Worm (Caenorhabditis elegans): Measurements from ENCODE around the gene nhr-205.

Gene nhr-205

DNA sequence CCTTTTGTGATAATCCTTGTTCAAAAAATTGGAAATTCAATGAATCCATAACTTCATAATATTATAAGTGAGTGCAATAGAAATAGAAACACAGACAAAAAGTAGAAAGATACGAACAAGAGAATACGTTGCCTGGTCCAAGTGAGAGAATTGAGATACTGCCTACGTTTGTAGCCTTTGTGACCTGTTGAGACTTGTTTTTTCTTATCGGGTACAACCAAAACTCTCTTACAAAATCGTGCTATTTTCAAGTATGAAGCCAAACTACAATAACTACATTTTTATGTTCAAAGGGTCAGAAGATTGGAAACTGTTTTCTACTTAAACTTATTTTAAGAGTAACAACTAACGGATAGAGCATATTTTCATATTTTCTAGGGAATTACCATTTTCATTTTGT is at the start of gene nhr-205:
nhr-205 (minus strand) TSS at position 141 of the 400 bp plus-strand sequence.
- TF ChIP-seq unc-62 (GFP tag; optimal IDR thresholded peaks at IDR 0.05) (no peak), unc-39 (tag; optimal IDR thresholded peaks at IDR 0.05) (no peak), ces-1 (GFP tag; optimal IDR thresholded peaks at IDR 0.05) (no peak), elt-1 (tag; optimal IDR thresholded peaks at IDR 0.05; ENCODE audit: borderline replicate concordance, insufficient read depth) (no peak), nhr-28 (tag; optimal IDR thresholded peaks at IDR 0.05) (no peak), pha-4 (tag; optimal IDR thresholded peaks at IDR 0.05) (no peak), elt-3 (tag; optimal IDR thresholded peaks at IDR 0.05) (no peak), ceh-39 (tag; optimal IDR thresholded peaks at IDR 0.05) (no peak), blmp-1 (tag; optimal IDR thresholded peaks at IDR 0.05) (no peak), nhr-2 (tag; optimal IDR thresholded peaks at IDR 0.05) (no peak)

DNA sequence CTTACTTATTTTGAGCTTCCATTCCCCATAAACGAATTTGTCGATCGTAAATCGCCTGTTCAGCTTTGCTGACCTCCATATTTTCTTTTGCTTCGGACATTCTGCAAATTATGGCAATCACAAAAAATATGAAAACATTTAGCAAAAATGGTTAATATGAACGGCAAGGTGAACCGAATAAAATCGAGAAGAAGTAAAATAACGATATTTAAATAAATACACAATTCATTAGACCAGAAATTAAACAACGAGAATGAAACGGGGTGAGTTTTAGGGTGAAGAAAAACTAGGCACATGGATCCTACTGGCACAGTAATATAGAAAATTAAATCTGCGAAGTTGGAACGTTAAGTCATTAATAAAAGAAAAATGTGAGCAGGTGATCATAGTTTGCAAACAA is 48.6 kb upstream of the nhr-205 start, which contains the start of gene aos-1:
aos-1 (minus strand) TSS at position 101 of the 400 bp plus-strand sequence.
- TF ChIP-seq mab-5 (tag; optimal IDR thresholded peaks at IDR 0.05) (no peak), unc-120 (tag; optimal IDR thresholded peaks at IDR 0.05; ENCODE audit: poor library complexity, severe bottlenecking) (no peak), ham-2 (GFP tag; optimal IDR thresholded peaks at IDR 0.05) (no peak)

DNA sequence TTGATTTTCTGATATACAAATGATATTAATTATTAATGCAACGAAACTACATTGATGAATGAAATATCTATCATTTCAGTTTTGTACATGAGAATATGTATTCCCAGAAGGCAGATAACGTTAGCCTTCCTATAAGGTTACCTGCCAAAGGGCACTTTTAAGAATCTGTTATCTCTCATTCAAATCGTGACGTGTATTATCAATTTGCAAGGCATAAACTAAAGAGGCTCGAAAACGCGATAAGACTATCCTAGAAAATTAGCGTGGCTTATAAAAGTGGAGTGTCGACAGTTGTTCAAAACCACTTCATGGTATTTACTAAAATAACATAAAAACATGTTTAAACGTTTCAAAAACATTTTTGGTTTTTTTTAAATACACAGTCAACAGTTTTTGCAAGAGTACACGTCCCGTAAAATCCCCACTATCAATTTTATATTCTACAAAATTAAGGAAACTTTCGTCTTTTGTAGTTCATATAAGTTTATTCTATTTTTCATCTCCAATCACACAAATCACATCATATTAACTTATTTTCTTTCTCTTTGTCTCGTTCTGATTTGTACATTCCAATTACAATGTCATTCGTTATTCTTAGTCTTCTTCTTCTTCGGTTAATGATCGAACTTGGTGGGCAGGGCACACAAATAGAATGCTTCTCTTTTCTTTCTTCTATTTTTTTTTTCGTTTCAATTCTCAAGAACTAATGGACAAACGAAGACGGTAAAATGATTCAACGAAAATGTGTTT is 43.4 kb upstream of the nhr-205 start, which contains the start of gene C08B6.10:
C08B6.10 (plus strand) TSS at position 700 of the 750 bp plus-strand sequence.
- TF ChIP-seq mls-2 (tag; optimal IDR thresholded peaks at IDR 0.05) (no peak), nhr-12 (tag; optimal IDR thresholded peaks at IDR 0.05) (no peak), nhr-2 (tag; optimal IDR thresholded peaks at IDR 0.05) (no peak), mab-5 (tag; optimal IDR thresholded peaks at IDR 0.05) (no peak), unc-62 (GFP tag; optimal IDR thresholded peaks at IDR 0.05) (no peak), flh-1 (GFP tag; optimal IDR thresholded peaks at IDR 0.05) (no peak), drap-1 (GFP tag; optimal IDR thresholded peaks at IDR 0.05) (no peak), ces-1 (GFP tag; optimal IDR thresholded peaks at IDR 0.05) (no peak), snpc-4 (tag; optimal IDR thresholded peaks at IDR 0.05) (no peak), blmp-1 (tag; optimal IDR thresholded peaks at IDR 0.05) (no peak), sem-2 (GFP tag; optimal IDR thresholded peaks at IDR 0.05) (no peak), lsy-2 (tag; optimal IDR thresholded peaks at IDR 0.05) (no peak), hlh-1 (tag; optimal IDR thresholded peaks at IDR 0.05) (no peak), ceh-83 (GFP tag; optimal IDR thresholded peaks at IDR 0.05) (no peak)

DNA sequence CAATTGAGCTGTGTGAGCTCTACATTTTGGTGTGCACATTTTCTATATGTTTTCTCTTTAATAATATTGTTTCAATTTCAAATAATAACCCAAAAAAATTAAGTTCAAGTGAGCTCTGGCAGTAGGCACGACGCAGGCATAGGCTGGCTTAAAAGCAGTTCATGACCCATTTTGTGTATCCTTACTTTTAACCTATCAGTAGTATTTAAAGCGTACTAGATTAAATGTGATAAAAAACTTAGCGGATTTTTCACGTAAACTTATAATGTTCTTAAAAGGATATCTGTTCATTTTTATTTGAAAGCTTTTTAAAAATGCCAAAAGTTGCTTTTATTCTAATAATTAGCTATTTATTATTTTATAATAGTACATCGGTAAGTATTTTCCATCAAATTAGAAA is 41.7 kb upstream of the nhr-205 start, which contains the start of gene C08B6.6:
C08B6.6 (plus strand) TSS at position 301 of the 400 bp plus-strand sequence.
- no peak for TF ChIP-seq sem-2 (GFP tag; optimal IDR thresholded peaks at IDR 0.05)
- TF ChIP-seq ceh-83 (GFP tag; optimal IDR thresholded peaks at IDR 0.05): no peak
- no peak for TF ChIP-seq blmp-1 (tag; optimal IDR thresholded peaks at IDR 0.05)
- TF ChIP-seq nhr-28 (tag; optimal IDR thresholded peaks at IDR 0.05): no peak
- TF ChIP-seq drap-1 (GFP tag; optimal IDR thresholded peaks at IDR 0.05): no peak
- no peak for TF ChIP-seq unc-39 (tag; optimal IDR thresholded peaks at IDR 0.05)
- TF ChIP-seq unc-120 (tag; optimal IDR thresholded peaks at IDR 0.05; ENCODE audit: poor library complexity, severe bottlenecking): no peak
- no peak for TF ChIP-seq nhr-2 (tag; optimal IDR thresholded peaks at IDR 0.05)
- no peak for TF ChIP-seq mls-2 (tag; optimal IDR thresholded peaks at IDR 0.05)
- TF ChIP-seq unc-62 (GFP tag; optimal IDR thresholded peaks at IDR 0.05): no peak
- no peak for TF ChIP-seq sptf-1 (tag; optimal IDR thresholded peaks at IDR 0.05)
- TF ChIP-seq tbx-8 (GFP tag; optimal IDR thresholded peaks at IDR 0.05): no peak
- no peak for TF ChIP-seq lin-13 (tag; optimal IDR thresholded peaks at IDR 0.05)
- TF ChIP-seq nhr-237 (tag; optimal IDR thresholded peaks at IDR 0.05): no peak
- TF ChIP-seq elt-3 (tag; optimal IDR thresholded peaks at IDR 0.05): no peak

DNA sequence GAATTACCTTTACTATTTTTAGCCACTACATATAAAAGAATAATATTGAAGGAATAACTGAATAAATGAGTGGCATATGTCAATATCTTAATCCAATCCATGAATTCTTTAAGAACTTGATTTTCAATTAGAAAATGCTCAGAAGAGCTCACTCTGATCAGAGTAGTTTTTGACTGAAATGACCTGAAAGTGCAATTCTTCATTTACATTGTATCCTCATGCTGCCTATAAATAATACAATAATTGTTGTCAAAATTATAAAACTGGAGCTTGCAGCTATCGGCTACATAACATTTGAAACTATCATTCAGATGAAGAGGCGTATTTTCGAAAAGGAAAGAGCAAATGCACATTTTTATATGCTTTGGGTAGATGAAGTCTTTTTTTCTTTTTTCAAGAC is 41.1 kb upstream of the nhr-205 start, which contains the start of gene srxa-19:
srxa-19 (minus strand) TSS at position 101 of the 400 bp plus-strand sequence.
- no peak for TF ChIP-seq ceh-39 (tag; optimal IDR thresholded peaks at IDR 0.05)
- TF ChIP-seq lsy-2 (tag; optimal IDR thresholded peaks at IDR 0.05): no peak
- TF ChIP-seq mep-1 (tag; optimal IDR thresholded peaks at IDR 0.05): no peak
- no peak for TF ChIP-seq unc-62 (GFP tag; optimal IDR thresholded peaks at IDR 0.05)
- TF ChIP-seq M03D4.4 (tag; optimal IDR thresholded peaks at IDR 0.05): no peak
- TF ChIP-seq snpc-4 (tag; optimal IDR thresholded peaks at IDR 0.05): no peak
- TF ChIP-seq nhr-2 (tag; optimal IDR thresholded peaks at IDR 0.05): no peak
- TF ChIP-seq sem-2 (GFP tag; optimal IDR thresholded peaks at IDR 0.05): no peak
- no peak for TF ChIP-seq nhr-237 (tag; optimal IDR thresholded peaks at IDR 0.05)
- TF ChIP-seq ztf-11 (tag; optimal IDR thresholded peaks at IDR 0.05): no peak
- no peak for TF ChIP-seq drap-1 (GFP tag; optimal IDR thresholded peaks at IDR 0.05)
- no peak for TF ChIP-seq mab-5 (tag; optimal IDR thresholded peaks at IDR 0.05)
- TF ChIP-seq ceh-43 (GFP tag; optimal IDR thresholded peaks at IDR 0.05): no peak
- TF ChIP-seq elt-3 (tag; optimal IDR thresholded peaks at IDR 0.05): no peak
- TF ChIP-seq mls-2 (tag; optimal IDR thresholded peaks at IDR 0.05): no peak
- no peak for TF ChIP-seq nhr-76 (tag; optimal IDR thresholded peaks at IDR 0.05)

Data from whole organism, mixed stage, embryonic.